Worm (Caenorhabditis elegans): ENCODE data around the gene T25D1.3.

DNA sequence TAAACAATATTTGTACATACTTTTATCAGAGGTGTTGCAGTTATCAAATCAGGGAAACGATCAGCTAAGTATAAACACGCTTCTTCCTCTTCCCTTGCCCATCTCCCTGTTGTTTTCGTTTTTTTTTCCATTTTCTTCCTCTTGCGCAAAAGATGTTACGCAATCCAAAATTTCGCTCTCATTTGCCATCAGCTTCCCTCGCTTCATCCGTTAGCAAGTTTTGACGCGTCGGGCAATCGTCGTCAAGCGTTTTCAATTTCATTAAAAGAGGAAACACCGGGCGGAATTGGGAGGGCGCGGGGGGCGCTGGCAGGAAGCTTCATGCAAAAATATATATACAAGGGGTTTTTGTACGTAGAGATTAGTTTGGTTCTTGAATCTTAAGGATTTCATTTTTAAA is 24.5 kb downstream of the T25D1.3 start:
- TF ChIP-seq ceh-40 (GFP tag; IDR thresholded peaks at IDR 0.05) (no peak), hlh-12 (tag; optimal IDR thresholded peaks at IDR 0.05) (no peak), akir-1 (GFP tag; optimal IDR thresholded peaks at IDR 0.05) (no peak), C06A6.2 (GFP tag; conservative IDR thresholded peaks at IDR 0.05) (no peak), let-526 (GFP tag; IDR thresholded peaks at IDR 0.05) (no peak), repo-1 (tag; optimal IDR thresholded peaks at IDR 0.05) (no peak), ztf-3 (GFP tag; optimal IDR thresholded peaks at IDR 0.05) (no peak), attf-5 (GFP tag; optimal IDR thresholded peaks at IDR 0.05) (no peak)
